Fruit fly (Drosophila melanogaster) whole organism, prepupa: ENCODE data around the gene CG14298.
A peak's percentile ranks its signal among the peaks of the same experiment; 100 is the strongest.

Experiments used
- Blimp-1 ChIP-seq: fragments of 200-800 bp; sonication (Bioruptor generic); optimal IDR thresholded peaks from 3 replicates; lab custom pipeline; 2017; ENCODE audit warnings: missing biosample characterization, missing genetic modification characterization, mild to moderate bottlenecking, moderate library complexity, missing genetic modification reagents
- CG10631 ChIP-seq: fragments of 200-800 bp; sonication (Bioruptor generic); optimal IDR thresholded peaks from 2 replicates; lab custom pipeline; 2016; ENCODE audit warnings: missing biosample characterization, missing genetic modification characterization
- CG11294 ChIP-seq: fragments of 200-800 bp; sonication (Bioruptor generic); IDR thresholded peaks from 2 replicates; pipeline ENCODE4 v1.3.6; 2022; ENCODE audit warnings: missing biosample characterization, missing genetic modification characterization
- CG11762 ChIP-seq: fragments of 200-800 bp; sonication (Bioruptor generic); optimal IDR thresholded peaks from 3 replicates; lab custom pipeline; 2016; ENCODE audit warnings: missing biosample characterization, missing genetic modification characterization; ENCODE audit not compliant: insufficient read depth
- CG11902 ChIP-seq: fragments of 200-800 bp; sonication (Bioruptor generic); optimal IDR thresholded peaks from 3 replicates; lab custom pipeline; 2016; ENCODE audit warnings: missing biosample characterization, missing genetic modification characterization
- CG15336 ChIP-seq: fragments of 200-800 bp; sonication (Bioruptor generic); IDR thresholded peaks from 2 replicates; pipeline ENCODE4 v1.3.6; 2022; ENCODE audit warnings: missing biosample characterization, missing genetic modification characterization
- CG16779 ChIP-seq: fragments of 200-800 bp; sonication (Bioruptor generic); optimal IDR thresholded peaks from 3 replicates; lab custom pipeline; 2017; ENCODE audit warnings: missing biosample characterization, mild to moderate bottlenecking, missing genetic modification characterization
- CG32006 ChIP-seq: fragments of 200-800 bp; sonication (Bioruptor generic); optimal IDR thresholded peaks from 3 replicates; lab custom pipeline; 2017; ENCODE audit warnings: missing biosample characterization, mild to moderate bottlenecking, missing genetic modification characterization
- CG34406 ChIP-seq: fragments of 200-800 bp; sonication (Bioruptor generic); optimal IDR thresholded peaks from 3 replicates; lab custom pipeline; 2016; ENCODE audit warnings: missing biosample characterization, missing genetic modification characterization
- CG3919 ChIP-seq: fragments of 200-800 bp; sonication (Bioruptor generic); optimal IDR thresholded peaks from 3 replicates; lab custom pipeline; 2016; ENCODE audit warnings: missing biosample characterization, missing genetic modification characterization
- CG4318 ChIP-seq: fragments of 200-800 bp; sonication (Bioruptor generic); optimal IDR thresholded peaks from 3 replicates; lab custom pipeline; 2017; ENCODE audit warnings: missing biosample characterization, mild to moderate bottlenecking, missing genetic modification characterization
- CG6163 ChIP-seq: fragments of 200-800 bp; sonication (Bioruptor generic); IDR thresholded peaks from 3 replicates; pipeline ENCODE4 v1.3.6; 2022; ENCODE audit warnings: missing biosample characterization, missing genetic modification characterization
- CG6276 ChIP-seq: fragments of 200-800 bp; sonication (Bioruptor generic); optimal IDR thresholded peaks from 2 replicates; lab custom pipeline; 2017; ENCODE audit warnings: missing biosample characterization, mild to moderate bottlenecking, missing genetic modification characterization
- CG6792 ChIP-seq: fragments of 200-800 bp; sonication (Bioruptor generic); optimal IDR thresholded peaks from 3 replicates; lab custom pipeline; 2016; ENCODE audit warnings: missing biosample characterization, missing genetic modification characterization
- CG6808 ChIP-seq: fragments of 200-800 bp; sonication (Bioruptor generic); optimal IDR thresholded peaks from 3 replicates; lab custom pipeline; 2017; ENCODE audit warnings: missing biosample characterization, missing genetic modification characterization, mild to moderate bottlenecking, moderate library complexity, missing genetic modification reagents
- CG6854 ChIP-seq: fragments of 200-800 bp; sonication (Bioruptor generic); optimal IDR thresholded peaks from 2 replicates; lab custom pipeline; 2017; ENCODE audit warnings: missing biosample characterization, mild to moderate bottlenecking, missing genetic modification characterization
- CG7368 ChIP-seq: fragments of 200-800 bp; sonication (Bioruptor generic); optimal IDR thresholded peaks from 3 replicates; lab custom pipeline; 2016; ENCODE audit warnings: missing biosample characterization, missing genetic modification characterization
- CG8319 ChIP-seq: fragments of 200-800 bp; sonication (Bioruptor generic); optimal IDR thresholded peaks from 3 replicates; lab custom pipeline; 2016; ENCODE audit warnings: missing biosample characterization, missing genetic modification characterization
- CG8632 ChIP-seq: fragments of 200-800 bp; sonication (Bioruptor generic); optimal IDR thresholded peaks from 3 replicates; lab custom pipeline; 2016; ENCODE audit warnings: missing biosample characterization, missing genetic modification characterization
- CG9139 ChIP-seq: fragments of 200-800 bp; sonication (Bioruptor generic); optimal IDR thresholded peaks from 3 replicates; lab custom pipeline; 2017; ENCODE audit warnings: missing biosample characterization, mild to moderate bottlenecking, missing genetic modification characterization
- Eip75B ChIP-seq: fragments of 200-800 bp; sonication (Bioruptor generic); optimal IDR thresholded peaks from 3 replicates; lab custom pipeline; 2016; ENCODE audit warnings: missing biosample characterization, missing genetic modification characterization
- Eip78C ChIP-seq: fragments of 200-800 bp; sonication (Bioruptor generic); peaks from one replicate; lab custom pipeline; 2016; ENCODE audit warnings: missing biosample characterization, missing genetic modification characterization
- Eip93F ChIP-seq: fragments of 200-800 bp; sonication (Bioruptor generic); optimal IDR thresholded peaks from 2 replicates; lab custom pipeline; 2016; ENCODE audit warnings: missing biosample characterization, mild to moderate bottlenecking, missing genetic modification characterization
- Ets21C ChIP-seq: fragments of 200-800 bp; sonication (Bioruptor generic); optimal IDR thresholded peaks from 3 replicates; lab custom pipeline; 2016; ENCODE audit warnings: missing biosample characterization, missing genetic modification characterization
- Ets96B ChIP-seq: fragments of 200-800 bp; optimal IDR thresholded peaks from 2 replicates; lab custom pipeline; 2019; ENCODE audit warnings: missing biosample characterization, mild to moderate bottlenecking, missing genetic modification characterization, moderate library complexity
- Gug ChIP-seq: fragments of 200-800 bp; sonication (Bioruptor generic); IDR thresholded peaks from 2 replicates; pipeline ENCODE4 v1.3.6; 2022; ENCODE audit warnings: missing biosample characterization, missing genetic modification characterization
- Hr38 ChIP-seq: sonication (Bioruptor generic); optimal IDR thresholded peaks from 2 replicates; lab custom pipeline; 2016; ENCODE audit warnings: missing biosample characterization, missing genetic modification characterization
- Hr39 ChIP-seq: fragments of 200-800 bp; sonication (Bioruptor generic); optimal IDR thresholded peaks from 2 replicates; lab custom pipeline; 2016; ENCODE audit warnings: missing biosample characterization, missing genetic modification characterization
- Hr4 ChIP-seq: fragments of 200-800 bp; sonication (Bioruptor generic); optimal IDR thresholded peaks from 3 replicates; lab custom pipeline; 2016; ENCODE audit warnings: missing biosample characterization, missing genetic modification characterization
- Lpt ChIP-seq: fragments of 200-800 bp; sonication (Bioruptor generic); optimal IDR thresholded peaks from 3 replicates; lab custom pipeline; 2016; ENCODE audit warnings: missing biosample characterization, missing genetic modification characterization
- Met ChIP-seq: fragments of 200-800 bp; sonication (Bioruptor generic); optimal IDR thresholded peaks from 3 replicates; lab custom pipeline; 2016; ENCODE audit warnings: missing biosample characterization, missing genetic modification characterization
- OdsH ChIP-seq: fragments of 200-800 bp; sonication (Bioruptor generic); optimal IDR thresholded peaks from 3 replicates; lab custom pipeline; 2016; ENCODE audit warnings: missing biosample characterization, missing genetic modification characterization
- Smox ChIP-seq: fragments of 200-800 bp; sonication (Bioruptor generic); optimal IDR thresholded peaks from 3 replicates; lab custom pipeline; 2016; ENCODE audit warnings: missing biosample characterization, missing genetic modification characterization
- Sox102F ChIP-seq: fragments of 200-800 bp; sonication (Bioruptor generic); optimal IDR thresholded peaks from 2 replicates; lab custom pipeline; 2016; ENCODE audit warnings: missing biosample characterization, mild to moderate bottlenecking, missing genetic modification characterization
- Sox14 ChIP-seq: fragments of 200-800 bp; sonication (Bioruptor generic); optimal IDR thresholded peaks from 3 replicates; lab custom pipeline; 2016; ENCODE audit warnings: missing biosample characterization, missing genetic modification characterization
- Sox15 ChIP-seq: fragments of 200-800 bp; sonication (Bioruptor generic); optimal IDR thresholded peaks from 3 replicates; lab custom pipeline; 2016; ENCODE audit warnings: missing biosample characterization, missing genetic modification characterization
- achi ChIP-seq: fragments of 200-800 bp; sonication (Bioruptor generic); optimal IDR thresholded peaks from 3 replicates; lab custom pipeline; 2016; ENCODE audit warnings: missing biosample characterization, missing genetic modification characterization
- dsx ChIP-seq: fragments of 200-800 bp; optimal IDR thresholded peaks from 3 replicates; lab custom pipeline; 2019; ENCODE audit warnings: missing biosample characterization, mild to moderate bottlenecking, missing genetic modification characterization, moderate library complexity; ENCODE audit not compliant: poor library complexity, severe bottlenecking
- eg ChIP-seq: fragments of 200-800 bp; sonication (Bioruptor generic); IDR thresholded peaks from 3 replicates; pipeline ENCODE4 v1.3.6; 2022; ENCODE audit warnings: missing biosample characterization, missing genetic modification characterization
- esn ChIP-seq: fragments of 200-800 bp; sonication (Bioruptor generic); optimal IDR thresholded peaks from 2 replicates; lab custom pipeline; 2016; ENCODE audit warnings: missing biosample characterization, mild to moderate bottlenecking, missing genetic modification characterization, moderate library complexity
- fd59A ChIP-seq: fragments of 200-800 bp; sonication (Bioruptor generic); optimal IDR thresholded peaks from 2 replicates; lab custom pipeline; 2017; ENCODE audit warnings: missing biosample characterization, mild to moderate bottlenecking, missing genetic modification characterization, missing genetic modification reagents
- fd85E ChIP-seq: fragments of 200-800 bp; sonication (Bioruptor generic); optimal IDR thresholded peaks from 3 replicates; lab custom pipeline; 2016; ENCODE audit warnings: missing biosample characterization, missing genetic modification characterization
- fkh ChIP-seq: fragments of 200-800 bp; sonication (Bioruptor generic); optimal IDR thresholded peaks from 3 replicates; lab custom pipeline; 2017; ENCODE audit warnings: missing biosample characterization, mild to moderate bottlenecking, missing genetic modification characterization, moderate library complexity
- lz ChIP-seq: fragments of 200-800 bp; sonication (Bioruptor generic); optimal IDR thresholded peaks from 3 replicates; lab custom pipeline; 2016; ENCODE audit warnings: missing biosample characterization, missing genetic modification characterization
- net ChIP-seq: fragments of 200-800 bp; sonication (Bioruptor generic); optimal IDR thresholded peaks from 3 replicates; lab custom pipeline; 2016; ENCODE audit warnings: missing biosample characterization, missing genetic modification characterization
- pdm3 ChIP-seq: fragments of 200-800 bp; sonication (Bioruptor generic); optimal IDR thresholded peaks from 3 replicates; lab custom pipeline; 2016; ENCODE audit warnings: missing biosample characterization, missing genetic modification characterization
- spab ChIP-seq: fragments of 200-800 bp; sonication (Bioruptor generic); optimal IDR thresholded peaks from 2 replicates; lab custom pipeline; 2017; ENCODE audit warnings: missing biosample characterization, mild to moderate bottlenecking, missing genetic modification characterization, missing genetic modification reagents
- ss ChIP-seq, 2 experiments: fragments of 200-800 bp; sonication (Bioruptor generic); optimal IDR thresholded peaks; 2 replicates in 1 of 2; 3 replicates in 1 of 2; lab custom pipeline; 2017 to 2018; ENCODE audit warnings: mild to moderate bottlenecking in 2 of 2, missing biosample characterization in 2 of 2, missing genetic modification characterization in 2 of 2, moderate library complexity in 1 of 2
- svp ChIP-seq: fragments of 200-800 bp; sonication (Bioruptor generic); peaks from one replicate; lab custom pipeline; 2016; ENCODE audit warnings: missing biosample characterization, missing genetic modification characterization
- vri ChIP-seq: fragments of 200-800 bp; sonication (Bioruptor generic); optimal IDR thresholded peaks from 3 replicates; lab custom pipeline; 2016; ENCODE audit warnings: missing biosample characterization, mild to moderate bottlenecking, missing genetic modification characterization

The CG14298 gene

DNA sequence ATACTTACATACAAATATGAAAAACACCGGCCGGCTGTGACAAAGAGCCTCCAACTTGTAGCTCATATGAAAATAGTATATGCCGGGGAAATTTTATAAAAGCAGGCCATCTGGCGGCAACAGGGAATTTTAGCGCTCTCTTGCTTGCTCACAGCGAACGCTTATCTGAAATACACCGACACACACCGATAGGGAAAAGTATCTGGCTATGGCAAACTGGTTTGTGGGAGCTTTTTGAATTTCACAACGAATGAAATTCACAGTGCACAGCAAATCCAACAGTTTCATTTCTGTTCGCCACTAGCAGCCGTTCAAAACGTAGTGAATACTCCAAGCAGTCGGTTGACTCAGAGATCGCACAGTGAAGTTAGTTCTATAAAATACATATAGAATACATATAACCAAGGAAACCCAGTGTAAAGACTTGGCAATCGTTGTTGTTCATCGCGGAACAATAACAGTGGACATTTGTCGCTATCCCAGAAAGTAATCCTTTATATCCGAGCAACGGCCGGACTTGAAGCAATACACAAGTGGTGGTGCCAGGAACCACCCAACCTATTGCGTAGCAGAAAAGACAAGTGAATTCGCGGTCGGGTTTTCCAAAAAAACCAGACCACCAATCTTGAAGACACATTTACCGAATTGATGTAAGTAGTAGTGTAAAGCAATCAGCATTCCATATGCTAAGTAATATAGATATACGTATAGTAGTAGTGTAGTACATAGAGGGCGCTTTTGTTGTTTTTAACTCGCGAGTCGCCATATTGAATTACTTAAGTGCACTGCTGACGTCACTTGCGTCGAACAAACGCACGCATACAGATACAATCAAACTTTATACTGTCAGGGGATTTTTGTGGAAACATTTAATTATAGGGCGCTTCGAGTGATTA, 42.9 kb downstream of the CG14298 start:
- TF ChIP-seq CG15336 (GFP tag; lab: Robert Waterston, UW) (no peak), CG4318 (GFP tag; lab: Kevin White, UChicago) (no peak), Eip78C (GFP tag; lab: Kevin White, UChicago) (peak; percentile 65), CG16779 (tag; lab: Kevin White, UChicago) (peak; percentile 23), CG34406 (GFP tag; lab: Kevin White, UChicago) (no peak), dsx (GFP tag; lab: Kevin White, UChicago) (peak; percentile 51), Blimp-1 (GFP tag; lab: Kevin White, UChicago) (no peak), fd59A (GFP tag; lab: Kevin White, UChicago) (no peak), CG6163 (GFP tag; lab: Robert Waterston, UW) (peak; percentile 50), Eip93F (GFP tag; lab: Kevin White, UChicago) (peak; percentile 54), eg (GFP tag; lab: Robert Waterston, UW) (peak; percentile 33; the same call in 1 of the 3 replicates), CG7368 (GFP tag; lab: Kevin White, UChicago) (peak; percentile 4), CG32006 (GFP tag; lab: Kevin White, UChicago) (no peak), Ets21C (no peak), net (peak; percentile 51), achi (no peak), Gug (GFP tag; lab: Robert Waterston, UW) (no peak), CG11762 (GFP tag; lab: Kevin White, UChicago) (no peak), Eip75B (GFP tag; lab: Kevin White, UChicago) (peak; percentile 54), CG9139 (GFP tag; lab: Kevin White, UChicago) (peak; percentile 67), vri (peak; percentile 79), Hr39 (GFP tag; lab: Kevin White, UChicago) (no peak), Sox14 (GFP tag; lab: Kevin White, UChicago) (peak; percentile 22), Smox (GFP tag; lab: Kevin White, UChicago) (no peak), CG8632 (GFP tag; lab: Kevin White, UChicago) (no peak), Lpt (GFP tag; lab: Kevin White, UChicago) (no peak), Sox15 (GFP tag; lab: Kevin White, UChicago) (no peak), spab (GFP tag; lab: Kevin White, UChicago) (no peak), CG6276 (GFP tag; lab: Kevin White, UChicago) (no peak), Met (peak; percentile 51), ss (GFP tag; optimal IDR thresholded peaks at IDR 0.05; lab: Kevin White, UChicago) (peak in 1 of 2 experiments; percentile 64), CG11294 (GFP tag; lab: Robert Waterston, UW) (no peak), CG8319 (GFP tag; lab: Kevin White, UChicago) (no peak), lz (peak; percentile 20), CG10631 (GFP tag; lab: Kevin White, UChicago) (no peak), OdsH (GFP tag; lab: Kevin White, UChicago) (no peak), pdm3 (GFP tag; lab: Kevin White, UChicago) (peak; percentile 26), Ets96B (tag; lab: Kevin White, UChicago) (no peak), Sox102F (GFP tag; lab: Kevin White, UChicago) (peak; percentile 63), CG6854 (GFP tag; lab: Kevin White, UChicago) (peak; percentile 81), CG11902 (GFP tag; lab: Kevin White, UChicago) (no peak), Hr4 (no peak), fkh (GFP tag; lab: Kevin White, UChicago) (no peak), CG6808 (peak; percentile 17), Hr38 (GFP tag; lab: Kevin White, UChicago) (no peak), CG3919 (GFP tag; lab: Kevin White, UChicago) (peak; percentile 54), esn (GFP tag; lab: Kevin White, UChicago) (peak; percentile 57), fd85E (no peak), svp (GFP tag; lab: Kevin White, UChicago) (peak; percentile 81), CG6792 (GFP tag; lab: Kevin White, UChicago) (no peak)
